Fruit fly (Drosophila melanogaster): Measurements from ENCODE around the gene mRpL9.

The mRpL9 gene

DNA sequence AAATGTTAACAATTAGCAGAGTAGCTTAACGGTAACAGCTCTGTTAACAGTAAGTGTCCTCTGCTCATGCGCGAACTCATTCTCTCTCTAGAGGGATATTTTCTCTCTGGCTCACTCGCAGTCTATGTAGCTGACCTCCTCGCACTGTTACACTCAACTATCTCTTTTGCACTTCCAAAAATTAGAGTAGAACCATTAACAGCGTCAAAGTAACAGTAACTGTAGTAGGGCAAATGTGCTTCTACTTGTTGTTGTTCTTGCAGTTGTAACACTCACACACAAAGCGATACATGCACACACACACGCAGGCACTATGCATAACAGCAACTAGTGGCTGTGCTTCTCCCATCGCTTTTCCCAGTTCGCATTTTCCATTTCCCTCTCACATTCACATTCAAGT, 48.5 kb downstream of the mRpL9 start (continued):
- TF ChIP-seq Sry-β (GFP tag; optimal IDR thresholded peaks at IDR 0.05) (no peak), PHDP (tag; optimal IDR thresholded peaks at IDR 0.05) (no peak), CG4360 (GFP tag; IDR thresholded peaks at IDR 0.05) (peak; percentile 75), CG18262 (tag; optimal IDR thresholded peaks at IDR 0.05) (no peak), D (optimal IDR thresholded peaks at IDR 0.05) (no peak), D (GFP tag; optimal IDR thresholded peaks at IDR 0.05) (no peak), chinmo (GFP tag; IDR thresholded peaks at IDR 0.05; ENCODE audit: partially characterized antibody) (0 out of 4 replicates have a peak, but pooled peaks have one; percentile 58), z (GFP tag; IDR thresholded peaks at IDR 0.05) (peak; percentile 50; the same call in 1 of the 3 replicates), ac (GFP tag; optimal IDR thresholded peaks at IDR 0.05) (no peak), CG14710 (tag; optimal IDR thresholded peaks at IDR 0.05) (no peak), ewg (GFP tag; optimal IDR thresholded peaks at IDR 0.05) (peak; percentile 93), wor (GFP tag; IDR thresholded peaks at IDR 0.05) (no peak), CG9437 (GFP tag; optimal IDR thresholded peaks at IDR 0.05) (no peak), CG13775 (GFP tag; optimal IDR thresholded peaks at IDR 0.05) (no peak), CG7271 (tag; optimal IDR thresholded peaks at IDR 0.05) (no peak), CG33213 (GFP tag; optimal IDR thresholded peaks at IDR 0.05) (no peak), scrt (GFP tag; optimal IDR thresholded peaks at IDR 0.05) (peak; percentile 96), CG10147 (GFP tag; optimal IDR thresholded peaks at IDR 0.05) (no peak), tap (tag; optimal IDR thresholded peaks at IDR 0.05) (no peak), odd (GFP tag; optimal IDR thresholded peaks at IDR 0.05) (no peak), GATAe (GFP tag; conservative IDR thresholded peaks at IDR 0.05) (no peak), CG9876 (GFP tag; optimal IDR thresholded peaks at IDR 0.05) (no peak), BtbVII (GFP tag; optimal IDR thresholded peaks at IDR 0.05) (no peak), nau (GFP tag; optimal IDR thresholded peaks at IDR 0.05) (no peak), Usf (GFP tag; optimal IDR thresholded peaks at IDR 0.05) (no peak), CG6654 (GFP tag; optimal IDR thresholded peaks at IDR 0.05) (no peak), stwl (tag; optimal IDR thresholded peaks at IDR 0.05) (peak; percentile 48), gcm2 (GFP tag; optimal IDR thresholded peaks at IDR 0.05) (no peak), CG15514 (GFP tag; optimal IDR thresholded peaks at IDR 0.05) (no peak), sc (optimal IDR thresholded peaks at IDR 0.05) (no peak), sc (GFP tag; optimal IDR thresholded peaks at IDR 0.05) (no peak), ara (GFP tag; IDR thresholded peaks at IDR 0.05) (no peak), Doc3 (GFP tag; IDR thresholded peaks at IDR 0.05; ENCODE audit: partially characterized antibody) (no peak), onecut (GFP tag; IDR thresholded peaks at IDR 0.05) (peak; percentile 58), Atf-2 (GFP tag; optimal IDR thresholded peaks at IDR 0.05) (no peak), Optix (GFP tag; IDR thresholded peaks at IDR 0.05) (no peak), nerfin-2 (GFP tag; IDR thresholded peaks at IDR 0.05; ENCODE audit: partially characterized antibody) (no peak), CG2129 (GFP tag; IDR thresholded peaks at IDR 0.05; ENCODE audit: partially characterized antibody) (no peak), CG12236 (GFP tag; optimal IDR thresholded peaks at IDR 0.05) (no peak), cas (GFP tag; IDR thresholded peaks at IDR 0.05) (0 out of 2 replicates have a peak, but pooled peaks have one; percentile 25), sens (GFP tag) (peak; percentile 52), knrl (GFP tag; IDR thresholded peaks at IDR 0.05; ENCODE audit: partially characterized antibody) (no peak), CG18619 (GFP tag; optimal IDR thresholded peaks at IDR 0.05) (no peak), cg (GFP tag; optimal IDR thresholded peaks at IDR 0.05) (peak; percentile 64), CG17912 (GFP tag; optimal IDR thresholded peaks at IDR 0.05) (no peak), croc (GFP tag; conservative IDR thresholded peaks at IDR 0.05) (no peak), CG8765 (GFP tag; IDR thresholded peaks at IDR 0.05) (no peak), Eip74EF (GFP tag; optimal IDR thresholded peaks at IDR 0.05) (no peak), CG6791 (GFP tag; IDR thresholded peaks at IDR 0.05; ENCODE audit: partially characterized antibody) (peak; percentile 46; the same call in 1 of the 3 replicates), E2f2 (GFP tag; IDR thresholded peaks at IDR 0.05) (no peak), CG8359 (GFP tag; optimal IDR thresholded peaks at IDR 0.05; ENCODE audit: borderline replicate concordance) (no peak)
